Worm (Caenorhabditis elegans) whole organism, L4 larva: ENCODE data around the gene cyp-13B1.

Source experiments
- F10B5.3 ChIP-seq: sonication (generic microtip); optimal IDR thresholded peaks from 2 replicates; lab custom pipeline; 2016; ENCODE audit warnings: mild to moderate bottlenecking, missing genetic modification characterization, missing compliant biosample characterization
- F37D6.2 ChIP-seq: sonication (generic microtip); optimal IDR thresholded peaks from 2 replicates; lab custom pipeline; 2016; ENCODE audit warnings: mild to moderate bottlenecking, missing genetic modification characterization, missing compliant biosample characterization
- R02D3.7 ChIP-seq: fragments of 150-350 bp; sonication (generic microtip); optimal IDR thresholded peaks from 3 replicates; lab custom pipeline; 2014; ENCODE audit warnings: missing biosample characterization, missing genetic modification characterization
- Y48G9A.11 ChIP-seq: fragments of 200-800 bp; sonication (Bioruptor generic); IDR thresholded peaks from 2 replicates; pipeline ENCODE4 v1.3.6; 2022; ENCODE audit warnings: missing genetic modification reagents, missing genetic modification characterization, missing compliant biosample characterization
- Y5F2A.4 ChIP-seq: fragments of 200-800 bp; sonication (Bioruptor generic); optimal IDR thresholded peaks from 2 replicates; lab custom pipeline; 2018; ENCODE audit warnings: mild to moderate bottlenecking, missing genetic modification characterization, missing compliant biosample characterization
- aha-1 ChIP-seq: fragments of 150-350 bp; peaks from one replicate; lab custom pipeline; 2014; ENCODE audit warnings: missing biosample characterization, missing genetic modification characterization
- ama-1 ChIP-seq: fragments of 150-350 bp; optimal IDR thresholded peaks from 2 replicates; lab custom pipeline; 2014; ENCODE audit warnings: inconsistent platforms, mixed read lengths
- ceh-82 ChIP-seq: sonication (generic microtip); optimal IDR thresholded peaks from 2 replicates; lab custom pipeline; 2017; ENCODE audit warnings: missing biosample characterization, missing genetic modification characterization
- ctbp-1 ChIP-seq: fragments of 200-800 bp; sonication (Bioruptor generic); IDR thresholded peaks from 2 replicates; pipeline ENCODE4 v1.3.6; 2022; ENCODE audit warnings: missing genetic modification reagents, missing genetic modification characterization, missing compliant biosample characterization
- dmd-6 ChIP-seq: fragments of 200-800 bp; sonication (Bioruptor generic); IDR thresholded peaks from 2 replicates; pipeline ENCODE4 v1.3.6; 2022; ENCODE audit warnings: missing genetic modification reagents, missing genetic modification characterization, missing compliant biosample characterization
- duxl-1 ChIP-seq: sonication (generic microtip); optimal IDR thresholded peaks from 2 replicates; lab custom pipeline; 2016; ENCODE audit warnings: mild to moderate bottlenecking, missing genetic modification characterization, moderate library complexity, missing compliant biosample characterization; ENCODE audit not compliant: poor library complexity
- dve-1 ChIP-seq: sonication (generic microtip); optimal IDR thresholded peaks from 2 replicates; lab custom pipeline; 2017; ENCODE audit warnings: antibody characterized with exemption, mild to moderate bottlenecking, missing genetic modification characterization, missing compliant biosample characterization; ENCODE audit not compliant: insufficient read depth
- fkh-10 ChIP-seq: fragments of 150-350 bp; optimal IDR thresholded peaks from 2 replicates; lab custom pipeline; 2014; ENCODE audit warnings: missing biosample characterization, missing genetic modification reagents, missing genetic modification characterization
- fos-1 ChIP-seq: fragments of 150-350 bp; optimal IDR thresholded peaks from 2 replicates; lab custom pipeline; 2014; ENCODE audit warnings: missing biosample characterization, missing genetic modification characterization
- hif-1 ChIP-seq, 2 experiments: sonication (generic microtip); optimal IDR thresholded peaks; 2 replicates each; lab custom pipeline; 2016 to 2017; ENCODE audit warnings: missing compliant biosample characterization in 2 of 2, missing genetic modification characterization in 2 of 2, missing genetic modification reagents in 2 of 2, missing genotype in 2 of 2, mild to moderate bottlenecking in 1 of 2
- hlh-30 ChIP-seq: sonication (generic microtip); optimal IDR thresholded peaks from 2 replicates; lab custom pipeline; 2017; ENCODE audit warnings: antibody characterized with exemption, mild to moderate bottlenecking, missing genetic modification characterization, missing compliant biosample characterization; ENCODE audit not compliant: insufficient read depth
- hmg-1.1 ChIP-seq: fragments of 200-800 bp; sonication (Bioruptor generic); IDR thresholded peaks from 2 replicates; pipeline ENCODE4 v1.3.6; 2022; ENCODE audit warnings: missing genetic modification reagents, missing genetic modification characterization, missing compliant biosample characterization
- lsy-2 ChIP-seq, 2 experiments: fragments of 150-350 bp in 1 of 2; sonication (generic microtip) in 1 of 2; optimal IDR thresholded peaks; 2 replicates each; lab custom pipeline; 2014 to 2017; ENCODE audit warnings: missing biosample characterization in 2 of 2, missing genetic modification characterization in 2 of 2
- mdl-1 ChIP-seq, 2 experiments: fragments of 150-350 bp in 1 of 2; sonication (generic microtip) in 1 of 2; optimal IDR thresholded peaks; 2 replicates each; lab custom pipeline; 2014 to 2017; ENCODE audit warnings: missing biosample characterization in 2 of 2, missing genetic modification characterization in 2 of 2
- mes-2 ChIP-seq: sonication (generic microtip); optimal IDR thresholded peaks from 2 replicates; lab custom pipeline; 2016; ENCODE audit warnings: missing genotype, mild to moderate bottlenecking, missing genetic modification characterization, missing compliant biosample characterization; ENCODE audit not compliant: poor library complexity, severe bottlenecking
- mxl-3 ChIP-seq: fragments of 200-800 bp; sonication (Bioruptor generic); optimal IDR thresholded peaks from 2 replicates; lab custom pipeline; 2018; ENCODE audit warnings: mild to moderate bottlenecking, missing genetic modification characterization, missing compliant biosample characterization
- nhr-11 ChIP-seq: fragments of 150-350 bp; optimal IDR thresholded peaks from 2 replicates; lab custom pipeline; 2014; ENCODE audit warnings: missing biosample characterization, missing genetic modification characterization
- nhr-111 ChIP-seq: fragments of 200-800 bp; sonication (Bioruptor generic); optimal IDR thresholded peaks from 2 replicates; lab custom pipeline; 2018; ENCODE audit warnings: mild to moderate bottlenecking, missing genetic modification characterization, missing compliant biosample characterization
- nhr-25 ChIP-seq: sonication (generic microtip); optimal IDR thresholded peaks from 2 replicates; lab custom pipeline; 2017; ENCODE audit warnings: missing genetic modification characterization, mild to moderate bottlenecking, missing compliant biosample characterization, antibody characterized with exemption, moderate library complexity, borderline replicate concordance; ENCODE audit not compliant: insufficient read depth
- nhr-28 ChIP-seq: fragments of 150-350 bp; optimal IDR thresholded peaks from 2 replicates; lab custom pipeline; 2014; ENCODE audit warnings: missing biosample characterization, missing genetic modification characterization
- nhr-48 ChIP-seq: sonication (generic microtip); optimal IDR thresholded peaks from 2 replicates; lab custom pipeline; 2016; ENCODE audit warnings: mild to moderate bottlenecking, missing genetic modification characterization, missing compliant biosample characterization
- nhr-6 ChIP-seq: fragments of 150-350 bp; optimal IDR thresholded peaks from 2 replicates; lab custom pipeline; 2014; ENCODE audit warnings: missing biosample characterization, missing genetic modification characterization
- php-3 ChIP-seq: fragments of 200-800 bp; sonication (Bioruptor generic); IDR thresholded peaks from 2 replicates; pipeline ENCODE4 v1.3.6; 2022; ENCODE audit warnings: missing genetic modification reagents, missing genetic modification characterization, missing compliant biosample characterization
- saeg-2 ChIP-seq: fragments of 200-800 bp; sonication (Bioruptor generic); IDR thresholded peaks from 2 replicates; pipeline ENCODE4 v1.3.6; 2022; ENCODE audit warnings: missing genetic modification reagents, missing genetic modification characterization, missing compliant biosample characterization
- snpc-1.2 ChIP-seq: fragments of 200-800 bp; sonication (Bioruptor generic); IDR thresholded peaks from 2 replicates; pipeline ENCODE4 v1.3.6; 2022; ENCODE audit warnings: missing genetic modification reagents, missing genetic modification characterization, missing compliant biosample characterization
- spr-1 ChIP-seq: sonication (generic microtip); optimal IDR thresholded peaks from 2 replicates; lab custom pipeline; 2016; ENCODE audit warnings: mild to moderate bottlenecking, missing genetic modification characterization, missing compliant biosample characterization
- unc-39 ChIP-seq: sonication (generic microtip); optimal IDR thresholded peaks from 2 replicates; lab custom pipeline; 2017; ENCODE audit warnings: missing biosample characterization, missing genetic modification characterization
- unc-62 ChIP-seq, 3 experiments: fragments of 150-350 bp in 1 of 3; sonication (generic microtip); optimal IDR thresholded peaks in 2 of 3; peaks in 1 of 3; 1 replicate in 1 of 3; 2 replicates in 2 of 3; lab custom pipeline; 2014 to 2017; ENCODE audit warnings: missing biosample characterization in 3 of 3, missing genetic modification characterization in 3 of 3, missing genetic modification reagents in 3 of 3, missing genotype in 1 of 3
- zag-1 ChIP-seq: fragments of 150-350 bp; optimal IDR thresholded peaks from 2 replicates; lab custom pipeline; 2014; ENCODE audit warnings: missing biosample characterization, missing genetic modification characterization
- ztf-7 ChIP-seq: fragments of 150-350 bp; optimal IDR thresholded peaks from 2 replicates; lab custom pipeline; 2014; ENCODE audit warnings: missing biosample characterization, missing genetic modification characterization

The cyp-13B1 gene

DNA sequence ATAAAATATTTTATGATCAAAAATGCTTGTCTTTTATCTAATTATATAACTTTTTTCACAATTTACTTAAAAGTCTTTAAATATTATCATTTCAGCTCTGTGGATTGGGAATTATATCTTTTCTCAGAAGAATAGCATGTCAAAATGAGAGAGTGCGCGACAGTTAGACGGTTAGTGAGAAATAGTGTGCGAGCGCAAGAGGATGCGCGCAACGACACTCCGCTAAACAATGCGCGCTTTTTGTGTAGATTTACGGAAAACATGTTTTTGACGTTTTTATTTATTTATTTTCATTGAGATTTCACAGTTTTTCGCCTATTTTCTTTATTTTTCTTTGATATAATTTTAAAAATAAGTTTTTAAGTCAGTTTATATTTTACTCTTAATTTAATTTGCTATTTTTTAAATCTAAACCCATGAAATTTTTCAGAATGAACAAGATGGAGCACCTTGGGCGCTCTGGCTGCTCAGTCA lies 12.9 kb downstream of the cyp-13B1 start, which contains the start of gene F02C12.3 (continued):
- TF ChIP-seq unc-39 (tag; lab: Kevin White, UChicago) (no peak), nhr-6 (peak; percentile 68), lsy-2 (tag; optimal IDR thresholded peaks at IDR 0.05; lab: Kevin White, UChicago) (peak in 1 of 2 experiments; percentile 85), spr-1 (tag; lab: Kevin White, UChicago) (no peak), nhr-48 (tag; lab: Kevin White, UChicago) (peak; percentile 52), nhr-25 (tag; lab: Kevin White, UChicago) (peak; percentile 15), fkh-10 (GFP tag; lab: Kevin White, UChicago) (peak; percentile 2), ctbp-1 (GFP tag; lab: Robert Waterston, UW) (0 out of 2 replicates have a peak, but pooled peaks have one; percentile 35), mdl-1 (tag; optimal IDR thresholded peaks at IDR 0.05; lab: Kevin White, UChicago) (peak in 1 of 2 experiments; percentile 16), php-3 (no peak), duxl-1 (peak; percentile 22), hmg-1.1 (GFP tag; lab: Robert Waterston, UW) (peak; percentile 77), F37D6.2 (tag; lab: Kevin White, UChicago) (peak; percentile 32), hif-1 (tag; optimal IDR thresholded peaks at IDR 0.05; lab: Kevin White, UChicago) (peak in 1 of 2 experiments; percentile 14), Y5F2A.4 (GFP tag; lab: Kevin White, UChicago) (no peak), R02D3.7 (peak; percentile 51), saeg-2 (GFP tag; lab: Robert Waterston, UW) (no peak), snpc-1.2 (GFP tag; lab: Robert Waterston, UW) (no peak), ztf-7 (peak; percentile 20), mes-2 (tag; lab: Kevin White, UChicago) (peak; percentile 82), ama-1 (no peak), fos-1 (no peak), ceh-82 (tag; lab: Kevin White, UChicago) (no peak)

DNA sequence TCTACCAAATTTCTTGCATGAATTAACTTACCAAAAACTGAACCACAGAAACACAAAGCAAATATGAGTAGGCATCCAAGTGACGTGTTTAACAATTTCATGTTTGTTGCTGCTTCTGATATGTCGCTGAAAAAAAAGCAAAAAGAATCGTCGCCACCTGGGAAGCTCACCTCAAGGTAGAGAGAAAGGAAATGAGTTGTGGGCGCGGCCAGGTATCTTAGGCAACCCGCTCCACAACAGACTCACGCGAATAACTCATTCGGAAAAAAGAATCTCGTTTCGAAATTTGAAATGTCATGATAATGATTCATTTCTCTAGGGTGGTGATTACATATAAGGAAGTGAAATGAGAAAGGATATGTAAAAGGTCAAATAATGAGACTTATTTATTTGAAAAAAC lies 14.5 kb downstream of the cyp-13B1 start, which contains the start of gene irld-2:
TSS of gene irld-2 (minus strand) at position 101 of the 400 bp plus-strand sequence.
- TF ChIP-seq aha-1 (tag; lab: Kevin White, UChicago) (peak; percentile 33), zag-1 (tag; lab: Kevin White, UChicago) (no peak), Y48G9A.11 (GFP tag; lab: Robert Waterston, UW) (no peak)

DNA sequence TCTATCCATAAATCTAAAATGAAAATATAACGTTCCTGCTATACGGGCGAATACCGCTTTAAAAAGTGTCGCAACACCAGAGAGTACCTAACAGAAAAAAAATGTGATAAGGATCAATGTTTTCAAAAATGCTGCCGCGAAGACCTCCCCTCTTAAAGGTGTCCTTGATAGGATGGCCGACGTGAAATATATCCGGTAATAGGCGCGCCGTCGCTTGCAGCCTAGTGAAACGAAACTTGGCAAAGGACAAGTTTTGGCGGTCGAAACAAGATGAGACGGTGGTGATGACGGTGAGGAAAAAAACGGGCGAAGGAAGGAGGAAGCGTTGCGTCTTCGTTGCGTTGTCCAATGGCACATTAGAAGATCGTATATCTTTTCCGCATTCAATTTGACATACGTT lies 20.6 kb downstream of the cyp-13B1 start:
- TF ChIP-seq saeg-2 (GFP tag; lab: Robert Waterston, UW) (no peak), F10B5.3 (tag; lab: Kevin White, UChicago) (no peak), nhr-48 (tag; lab: Kevin White, UChicago) (peak; percentile 5), dmd-6 (GFP tag; lab: Robert Waterston, UW) (no peak), dve-1 (tag; lab: Kevin White, UChicago) (no peak), nhr-11 (tag; lab: Kevin White, UChicago) (no peak), hlh-30 (no peak), R02D3.7 (no peak), ztf-7 (no peak), mxl-3 (peak; percentile 48), nhr-28 (tag; lab: Kevin White, UChicago) (no peak), nhr-111 (GFP tag; lab: Kevin White, UChicago) (no peak), unc-62 (GFP tag; optimal IDR thresholded peaks at IDR 0.05 in 1 of 2; lab: Kevin White, UChicago) (peak in 1 of 2 experiments; percentile 59), unc-62 (tag; optimal IDR thresholded peaks at IDR 0.05; lab: Kevin White, UChicago) (no peak)
